Fruit fly (Drosophila melanogaster) S2 (cell line): ENCODE results near the gene Larp7.

Experiments
- CG8478 ChIP-seq: fragments of >200 bp; optimal IDR thresholded peaks from 2 replicates; lab custom pipeline; 2018
- CTCF ChIP-seq, 2 experiments: fragments of >200 bp; optimal IDR thresholded peaks; 2 replicates each; lab custom pipeline; 2018

DNA sequence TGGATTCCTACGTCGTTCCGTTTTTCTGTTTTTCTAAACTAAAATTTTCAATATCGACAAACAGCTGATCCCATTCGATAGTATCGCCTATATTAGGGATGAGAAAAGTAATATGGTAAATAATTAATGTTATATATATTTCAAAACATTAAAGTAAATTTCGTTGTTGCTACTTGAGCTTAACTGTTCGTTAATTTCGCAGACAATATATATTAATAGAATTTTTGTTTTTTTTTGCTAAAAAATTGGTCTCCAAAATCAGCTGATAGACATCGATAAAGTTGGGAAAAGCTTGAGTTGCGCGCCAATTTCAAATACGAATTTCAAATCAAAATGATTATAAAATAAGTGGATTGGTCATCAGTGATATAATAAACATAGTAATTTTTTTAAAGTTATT, 47.3 kb upstream of the Larp7 start, which contains the start of gene CG12118:
- TF ChIP-seq CG8478 (lab: Kevin White, UChicago), result no peak
- TF ChIP-seq CTCF (optimal IDR thresholded peaks at IDR 0.05; lab: Kevin White, UChicago), result no peak
